Fruit fly (Drosophila melanogaster): ENCODE data around the gene cact.

Gene cact

dm6 chr2L:16317131-16317530 is 8.9 kb downstream of the cact start (continued):
- TF ChIP-seq onecut (GFP tag; IDR thresholded peaks at IDR 0.05) = no peak
- no peak for TF ChIP-seq ems (GFP tag; optimal IDR thresholded peaks at IDR 0.05)
- TF ChIP-seq Med (GFP tag) = peak; percentile 52
- TF ChIP-seq disco-r (GFP tag; optimal IDR thresholded peaks at IDR 0.05) = no peak
- TF ChIP-seq ci (GFP tag; IDR thresholded peaks at IDR 0.05) = 0 out of 3 replicates have a peak, but pooled peaks have one; percentile 23

- TF ChIP-seq Med (GFP tag) (peak; percentile 64), Fer3 (tag; optimal IDR thresholded peaks at IDR 0.05) (no peak), chinmo (GFP tag; IDR thresholded peaks at IDR 0.05; ENCODE audit: partially characterized antibody) (0 out of 4 replicates have a peak, but pooled peaks have one; percentile 17), CG2199 (GFP tag; IDR thresholded peaks at IDR 0.05) (0 out of 3 replicates have a peak, but pooled peaks have one; percentile 50), Neu2 (GFP tag; optimal IDR thresholded peaks at IDR 0.05; ENCODE audit: borderline replicate concordance) (no peak), Hr78 (GFP tag; optimal IDR thresholded peaks at IDR 0.05) (no peak)
Observed at dm6 chr2L:16316410-16316809, 9.6 kb downstream of the cact start.

- TF ChIP-seq gsb (GFP tag; IDR thresholded peaks at IDR 0.05) (no peak), cwo (GFP tag; optimal IDR thresholded peaks at IDR 0.05) (peak; percentile 77), Med (GFP tag) (peak; percentile 50), BtbVII (GFP tag; optimal IDR thresholded peaks at IDR 0.05) (peak; percentile 12)
Observed at dm6 chr2L:16315844-16316243, 10.2 kb downstream of the cact start.

- TF ChIP-seq Six4 (GFP tag; optimal IDR thresholded peaks at IDR 0.05) = no peak
- TF ChIP-seq sd (tag; optimal IDR thresholded peaks at IDR 0.05) = peak; percentile 95
- TF ChIP-seq CG8765 (GFP tag; IDR thresholded peaks at IDR 0.05) = no peak
- no peak for TF ChIP-seq insv (GFP tag; optimal IDR thresholded peaks at IDR 0.05)
- no peak for TF ChIP-seq trh (GFP tag; optimal IDR thresholded peaks at IDR 0.05)
- TF ChIP-seq CG5180 (GFP tag; optimal IDR thresholded peaks at IDR 0.05) = no peak
- peak; percentile 49 for TF ChIP-seq sens (GFP tag)
- TF ChIP-seq CG17328 (GFP tag; IDR thresholded peaks at IDR 0.05) = no peak
- no peak for TF ChIP-seq ham (GFP tag; IDR thresholded peaks at IDR 0.05)
- no peak for TF ChIP-seq CG3847 (GFP tag; IDR thresholded peaks at IDR 0.05)
- TF ChIP-seq Ada2b (GFP tag; IDR thresholded peaks at IDR 0.05) = no peak
- TF ChIP-seq wek (GFP tag; optimal IDR thresholded peaks at IDR 0.05) = no peak
- TF ChIP-seq pnt (GFP tag; optimal IDR thresholded peaks at IDR 0.05) = no peak
- peak; percentile 43 for TF ChIP-seq CG6854 (GFP tag; optimal IDR thresholded peaks at IDR 0.05)
- TF ChIP-seq Pdp1 (GFP tag; optimal IDR thresholded peaks at IDR 0.05) = peak in 1 of 2 experiments; percentile 97
- TF ChIP-seq ftz-f1 (GFP tag; optimal IDR thresholded peaks at IDR 0.05) = no peak
- no peak; the same call in 1 of the 2 replicates for TF ChIP-seq amos (GFP tag; IDR thresholded peaks at IDR 0.05; ENCODE audit: partially characterized antibody)
- no peak for TF ChIP-seq CG13775 (GFP tag; optimal IDR thresholded peaks at IDR 0.05)
- no peak for TF ChIP-seq bsh (GFP tag; optimal IDR thresholded peaks at IDR 0.05)
- TF ChIP-seq schlank (tag; optimal IDR thresholded peaks at IDR 0.05) = peak; percentile 31
- no peak for TF ChIP-seq Awh (GFP tag; IDR thresholded peaks at IDR 0.05)
- peak; percentile 19 for TF ChIP-seq corto (GFP tag; optimal IDR thresholded peaks at IDR 0.05)
- no peak for TF ChIP-seq toy (GFP tag; IDR thresholded peaks at IDR 0.05)
- TF ChIP-seq CG9817 (tag; optimal IDR thresholded peaks at IDR 0.05) = no peak
- TF ChIP-seq Side (GFP tag; optimal IDR thresholded peaks at IDR 0.05) = no peak
- TF ChIP-seq CG9876 (GFP tag; optimal IDR thresholded peaks at IDR 0.05) = no peak
- no peak for TF ChIP-seq Stat92E (GFP tag; optimal IDR thresholded peaks at IDR 0.05)
- no peak for TF ChIP-seq BEAF-32 (GFP tag; optimal IDR thresholded peaks at IDR 0.05)
- TF ChIP-seq eyg (GFP tag; optimal IDR thresholded peaks at IDR 0.05) = no peak
- no peak for TF ChIP-seq dpn (GFP tag; optimal IDR thresholded peaks at IDR 0.05)
- TF ChIP-seq CG9932 (GFP tag; IDR thresholded peaks at IDR 0.05) = no peak
- peak; percentile 36; the same call in 1 of the 2 replicates for TF ChIP-seq Rfx (GFP tag; IDR thresholded peaks at IDR 0.05)
- TF ChIP-seq B-H1 (GFP tag; IDR thresholded peaks at IDR 0.05) = no peak
Observed at dm6 chr2L:16315027-16315426, 11.0 kb downstream of the cact start.

Data from whole organism, embryonic.